Fruit fly (Drosophila melanogaster): ENCODE measurements around the gene CG14401.

- TF ChIP-seq CG34367 (tag; optimal IDR thresholded peaks at IDR 0.05) (no peak), CG32121 (GFP tag; IDR thresholded peaks at IDR 0.05) (no peak), gl (tag; optimal IDR thresholded peaks at IDR 0.05) (no peak), EcR (GFP tag; optimal IDR thresholded peaks at IDR 0.05) (no peak)
Observed at dm6 chr2L:20883097-20883496, 13.4 kb downstream of the CG14401 start.

All from whole organism, pupa.